Worm (Caenorhabditis elegans) whole organism, L1 larva: ENCODE measurements around the gene K07F5.8.
A peak's percentile ranks its signal among the peaks of the same experiment; 100 is the strongest.

ENCODE experiments used
- C04F5.9 ChIP-seq: sonication (generic microtip); optimal IDR thresholded peaks from 2 replicates; lab custom pipeline; 2016; ENCODE audit warnings: missing genetic modification characterization, missing compliant biosample characterization
- C34B4.2 ChIP-seq: sonication (generic microtip); optimal IDR thresholded peaks from 2 replicates; lab custom pipeline; 2017; ENCODE audit warnings: mild to moderate bottlenecking, missing genetic modification characterization, missing compliant biosample characterization
- aha-1 ChIP-seq: fragments of 150-350 bp; optimal IDR thresholded peaks from 2 replicates; lab custom pipeline; 2014; ENCODE audit warnings: missing biosample characterization, missing genetic modification characterization
- aly-2 ChIP-seq: fragments of 150-350 bp; optimal IDR thresholded peaks from 2 replicates; lab custom pipeline; 2014; ENCODE audit warnings: missing biosample characterization, missing genetic modification characterization
- ama-1 ChIP-seq: fragments of 150-350 bp; optimal IDR thresholded peaks from 2 replicates; lab custom pipeline; 2014
- blmp-1 ChIP-seq: fragments of 150-350 bp; optimal IDR thresholded peaks from 2 replicates; lab custom pipeline; 2014; ENCODE audit warnings: missing biosample characterization, missing genetic modification characterization
- ceh-82 ChIP-seq, 3 experiments: fragments of 150-350 bp in 1 of 3; sonication (generic microtip) in 2 of 3; optimal IDR thresholded peaks; 2 replicates each; lab custom pipeline; 2014 to 2017; ENCODE audit warnings: missing biosample characterization in 3 of 3, missing genetic modification characterization in 3 of 3
- ceh-90 ChIP-seq: sonication (generic microtip); optimal IDR thresholded peaks from 2 replicates; lab custom pipeline; 2016; ENCODE audit warnings: missing genetic modification characterization, missing compliant biosample characterization
- ces-1 ChIP-seq: fragments of 150-350 bp; optimal IDR thresholded peaks from 2 replicates; lab custom pipeline; 2014; ENCODE audit warnings: missing biosample characterization, missing genetic modification reagents, missing genetic modification characterization
- dpl-1 ChIP-seq, 3 experiments: fragments of 150-350 bp in 2 of 3; sonication (generic microtip) in 1 of 3; optimal IDR thresholded peaks; 2 replicates each; lab custom pipeline; 2014 to 2017; ENCODE audit warnings: missing biosample characterization in 3 of 3, missing genetic modification characterization in 3 of 3, missing genetic modification reagents in 3 of 3
- dsc-1 ChIP-seq: sonication (generic microtip); optimal IDR thresholded peaks from 2 replicates; lab custom pipeline; 2016; ENCODE audit warnings: mild to moderate bottlenecking, missing genetic modification characterization, missing compliant biosample characterization
- efl-1 ChIP-seq, 4 experiments: fragments of 150-350 bp; optimal IDR thresholded peaks in 3 of 4; peaks in 1 of 4; 1 replicate in 1 of 4; 2 replicates in 3 of 4; lab custom pipeline; 2014; ENCODE audit warnings: missing biosample characterization in 2 of 4, missing genetic modification characterization in 2 of 4, missing genetic modification reagents in 2 of 4
- egl-13 ChIP-seq: sonication (generic microtip); optimal IDR thresholded peaks from 2 replicates; lab custom pipeline; 2016; ENCODE audit warnings: missing genotype, missing genetic modification reagents, missing genetic modification characterization, missing compliant biosample characterization
- ets-5 ChIP-seq: fragments of 200-800 bp; sonication (Bioruptor generic); IDR thresholded peaks from 2 replicates; pipeline ENCODE4 v1.3.6; 2022; ENCODE audit warnings: missing genetic modification characterization, missing compliant biosample characterization
- fkh-8 ChIP-seq: sonication (generic microtip); optimal IDR thresholded peaks from 2 replicates; lab custom pipeline; 2016; ENCODE audit warnings: mild to moderate bottlenecking, missing genetic modification characterization, missing compliant biosample characterization
- grh-1 ChIP-seq: fragments of 200-800 bp; sonication (Bioruptor generic); IDR thresholded peaks from 2 replicates; pipeline ENCODE4 v1.3.6; 2022; ENCODE audit warnings: missing genetic modification reagents, missing genetic modification characterization, missing compliant biosample characterization
- hlh-4 ChIP-seq: sonication (generic microtip); optimal IDR thresholded peaks from 2 replicates; lab custom pipeline; 2016; ENCODE audit warnings: mild to moderate bottlenecking, missing genetic modification characterization, missing compliant biosample characterization
- hpl-2 ChIP-seq: fragments of 150-350 bp; optimal IDR thresholded peaks from 2 replicates; lab custom pipeline; 2014; ENCODE audit warnings: missing biosample characterization, missing genetic modification reagents, missing genetic modification characterization
- irx-1 ChIP-seq: sonication (generic microtip); optimal IDR thresholded peaks from 2 replicates; lab custom pipeline; 2016; ENCODE audit warnings: missing genetic modification characterization, missing compliant biosample characterization
- jun-1 ChIP-seq: fragments of 150-350 bp; optimal IDR thresholded peaks from 2 replicates; lab custom pipeline; 2014; ENCODE audit warnings: missing biosample characterization, missing genetic modification reagents, missing genetic modification characterization
- lin-13 ChIP-seq: fragments of 150-350 bp; optimal IDR thresholded peaks from 2 replicates; lab custom pipeline; 2014; ENCODE audit warnings: missing biosample characterization, missing genetic modification reagents, missing genetic modification characterization
- lin-14 ChIP-seq: fragments of 200-800 bp; sonication (Bioruptor generic); optimal IDR thresholded peaks from 2 replicates; lab custom pipeline; 2018; ENCODE audit warnings: mild to moderate bottlenecking, missing genetic modification characterization, moderate library complexity, missing compliant biosample characterization
- lin-15B ChIP-seq: fragments of 150-350 bp; sonication (generic microtip); optimal IDR thresholded peaks from 3 replicates; lab custom pipeline; 2014; ENCODE audit warnings: missing biosample characterization, missing genetic modification characterization
- lin-35 ChIP-seq, 2 experiments: fragments of 150-350 bp; optimal IDR thresholded peaks; 2 replicates each; lab custom pipeline; 2014; ENCODE audit warnings: missing biosample characterization in 2 of 2, missing genetic modification characterization in 2 of 2, missing genetic modification reagents in 2 of 2
- lin-39 ChIP-seq: fragments of 150-350 bp; optimal IDR thresholded peaks from 2 replicates; lab custom pipeline; 2014; ENCODE audit warnings: missing biosample characterization, missing genetic modification reagents, missing genetic modification characterization
- mef-2 ChIP-seq: fragments of 150-350 bp; optimal IDR thresholded peaks from 2 replicates; lab custom pipeline; 2014; ENCODE audit warnings: missing biosample characterization, missing genetic modification characterization
- mep-1 ChIP-seq: fragments of 150-350 bp; optimal IDR thresholded peaks from 2 replicates; lab custom pipeline; 2014; ENCODE audit warnings: missing biosample characterization, missing genetic modification characterization
- nhr-12 ChIP-seq: sonication (generic microtip); optimal IDR thresholded peaks from 2 replicates; lab custom pipeline; 2017; ENCODE audit warnings: missing biosample characterization, missing genetic modification characterization
- nhr-47 ChIP-seq: sonication (generic microtip); optimal IDR thresholded peaks from 2 replicates; lab custom pipeline; 2016; ENCODE audit warnings: mild to moderate bottlenecking, missing genetic modification characterization, moderate library complexity, missing compliant biosample characterization
- nhr-71 ChIP-seq: sonication (generic microtip); optimal IDR thresholded peaks from 2 replicates; lab custom pipeline; 2016; ENCODE audit warnings: mild to moderate bottlenecking, missing genetic modification characterization, moderate library complexity, missing compliant biosample characterization
- nhr-77 ChIP-seq: fragments of 150-350 bp; optimal IDR thresholded peaks from 2 replicates; lab custom pipeline; 2014; ENCODE audit warnings: missing biosample characterization, missing genetic modification characterization
- nhr-90 ChIP-seq: sonication (generic microtip); optimal IDR thresholded peaks from 2 replicates; lab custom pipeline; 2016; ENCODE audit warnings: mild to moderate bottlenecking, missing genetic modification characterization, missing compliant biosample characterization; ENCODE audit not compliant: poor library complexity
- rnt-1 ChIP-seq: sonication (generic microtip); optimal IDR thresholded peaks from 2 replicates; lab custom pipeline; 2016; ENCODE audit warnings: mild to moderate bottlenecking, missing genetic modification characterization, moderate library complexity, missing compliant biosample characterization
- skn-1 ChIP-seq: fragments of 150-350 bp; optimal IDR thresholded peaks from 2 replicates; lab custom pipeline; 2014; ENCODE audit warnings: missing biosample characterization, missing genetic modification characterization
- sox-4 ChIP-seq: sonication (generic microtip); optimal IDR thresholded peaks from 2 replicates; lab custom pipeline; 2016; ENCODE audit warnings: missing genetic modification characterization, missing compliant biosample characterization
- swsn-7 ChIP-seq: sonication (generic microtip); optimal IDR thresholded peaks from 2 replicates; lab custom pipeline; 2016; ENCODE audit warnings: missing genetic modification characterization, missing compliant biosample characterization
- tbx-2 ChIP-seq: sonication (generic microtip); optimal IDR thresholded peaks from 2 replicates; lab custom pipeline; 2016; ENCODE audit warnings: missing genetic modification characterization, missing compliant biosample characterization
- tlp-1 ChIP-seq: fragments of 150-350 bp; optimal IDR thresholded peaks from 2 replicates; lab custom pipeline; 2014; ENCODE audit warnings: missing biosample characterization, missing genetic modification characterization
- unc-130 ChIP-seq: fragments of 150-350 bp; optimal IDR thresholded peaks from 2 replicates; lab custom pipeline; 2017; ENCODE audit warnings: missing biosample characterization, missing genetic modification characterization, inconsistent platforms
- unc-30 ChIP-seq: sonication (generic microtip); optimal IDR thresholded peaks from 2 replicates; lab custom pipeline; 2017; ENCODE audit warnings: missing biosample characterization, missing genetic modification characterization
- unc-62 ChIP-seq: fragments of 150-350 bp; optimal IDR thresholded peaks from 2 replicates; lab custom pipeline; 2014; ENCODE audit warnings: missing biosample characterization, missing genetic modification reagents, missing genetic modification characterization
- unc-98 ChIP-seq: fragments of 200-800 bp; sonication (Bioruptor generic); IDR thresholded peaks from 2 replicates; pipeline ENCODE4 v1.3.6; 2022; ENCODE audit warnings: missing genetic modification characterization, missing compliant biosample characterization
- vab-15 ChIP-seq: sonication (generic microtip); optimal IDR thresholded peaks from 2 replicates; lab custom pipeline; 2017; ENCODE audit warnings: missing genotype, mild to moderate bottlenecking, missing genetic modification characterization, missing compliant biosample characterization

The K07F5.8 gene

DNA sequence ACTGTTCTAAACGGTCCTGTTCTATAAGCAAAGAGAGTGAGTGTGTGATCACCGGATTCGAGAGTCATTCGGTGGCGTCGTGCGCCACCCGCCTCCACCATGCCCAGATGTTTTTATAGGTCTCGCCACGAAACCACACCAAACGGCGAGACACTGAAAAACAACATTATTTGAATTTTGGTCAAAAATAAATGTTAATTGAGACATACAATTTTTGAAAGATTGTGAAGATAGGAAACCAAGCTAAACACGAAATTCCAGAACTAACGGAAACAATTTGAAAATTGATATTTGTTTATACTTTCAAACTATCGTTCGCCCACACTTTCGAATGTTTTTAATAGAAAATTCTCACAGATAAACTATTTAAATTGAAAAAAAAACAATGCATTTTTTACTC lies 25.0 kb downstream of the K07F5.8 start, which contains the start of gene catp-6:
Gene catp-6, minus strand, starts transcription at position 101 of the 400 bp plus-strand sequence.
- TF ChIP-seq lin-15B (no peak), efl-1 (optimal IDR thresholded peaks at IDR 0.05; lab: Kevin White, UChicago) (no peak), efl-1 (GFP tag; optimal IDR thresholded peaks at IDR 0.05 in 1 of 2; lab: Kevin White, UChicago) (peak in 1 of 2 experiments; percentile 89), swsn-7 (tag; lab: Kevin White, UChicago) (no peak)

DNA sequence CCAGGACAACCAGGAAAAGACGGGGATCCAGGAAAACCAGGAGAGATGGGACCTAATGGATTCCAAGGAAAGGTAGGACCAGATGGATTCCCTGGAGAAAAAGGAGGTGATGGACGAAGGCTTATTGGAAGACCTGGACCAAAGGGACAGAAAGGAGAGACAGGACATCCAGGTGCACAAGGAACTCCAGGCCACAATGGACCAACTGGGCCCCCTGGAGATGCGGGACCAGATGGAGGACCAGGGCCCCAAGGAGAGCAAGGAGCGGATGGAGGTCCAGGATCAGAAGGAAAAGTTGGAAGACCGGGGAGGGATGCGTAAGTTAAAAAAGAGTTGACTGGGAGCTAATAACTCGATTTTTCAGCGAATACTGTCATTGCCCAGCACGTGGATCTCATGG lies 26.9 kb downstream of the K07F5.8 start:
- TF ChIP-seq egl-13 (tag; lab: Kevin White, UChicago) (no peak), tlp-1 (tag; lab: Kevin White, UChicago) (no peak), grh-1 (GFP tag; lab: Robert Waterston, UW) (no peak), rnt-1 (tag; lab: Kevin White, UChicago) (no peak), unc-62 (no peak), ama-1 (lab: Kevin White, UChicago) (no peak), ceh-90 (tag; lab: Kevin White, UChicago) (no peak), nhr-77 (tag; lab: Kevin White, UChicago) (no peak), lin-39 (no peak), nhr-90 (tag; lab: Kevin White, UChicago) (no peak), ets-5 (GFP tag; lab: Robert Waterston, UW) (no peak), lin-14 (GFP tag; lab: Kevin White, UChicago) (no peak), vab-15 (no peak), C34B4.2 (tag; lab: Kevin White, UChicago) (no peak), lin-13 (GFP tag; lab: Kevin White, UChicago) (no peak)

- TF ChIP-seq blmp-1 (tag; lab: Kevin White, UChicago) (peak; percentile 53), hlh-4 (tag; lab: Kevin White, UChicago) (no peak)
Observed at ce11 chrIV:9821621-9822020, 27.9 kb downstream of the K07F5.8 start, which contains the start of gene col-123. col-123 (plus strand) TSS chrIV:9821921.

DNA sequence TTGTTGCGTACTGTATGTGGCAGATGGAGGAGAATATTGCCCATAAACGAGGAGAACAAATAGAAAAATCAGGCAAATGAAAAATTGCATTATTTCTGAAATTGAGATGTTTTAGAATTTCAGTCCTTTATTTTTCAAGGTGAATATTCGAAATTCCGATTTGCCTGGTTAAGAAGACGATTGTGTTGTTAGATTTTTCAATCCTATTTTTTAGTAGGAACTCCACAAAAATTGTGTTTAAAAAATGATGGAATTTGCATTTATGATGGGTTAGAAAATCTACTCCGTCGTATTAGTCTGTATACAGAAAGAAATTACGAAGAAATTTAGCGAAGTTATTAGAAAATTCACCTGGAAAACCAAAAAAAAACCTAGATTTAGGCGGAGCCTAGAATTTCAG lies 34.1 kb downstream of the K07F5.8 start, which contains the start of gene egl-20:
Gene egl-20, minus strand, starts transcription at position 101 of the 400 bp plus-strand sequence.
- TF ChIP-seq grh-1 (GFP tag; lab: Robert Waterston, UW), result no peak
- TF ChIP-seq tbx-2 (tag; lab: Kevin White, UChicago), result no peak
- no peak for TF ChIP-seq nhr-12 (tag; lab: Kevin White, UChicago)
- no peak for TF ChIP-seq lin-35 (GFP tag; optimal IDR thresholded peaks at IDR 0.05; lab: Kevin White, UChicago)
- TF ChIP-seq dpl-1 (GFP tag; optimal IDR thresholded peaks at IDR 0.05; lab: Kevin White, UChicago), result no peak
- TF ChIP-seq hpl-2, result no peak
- TF ChIP-seq skn-1 (tag; lab: Kevin White, UChicago), result no peak
- no peak for TF ChIP-seq irx-1
- no peak for TF ChIP-seq mep-1
- no peak for TF ChIP-seq tlp-1 (tag; lab: Kevin White, UChicago)
- no peak for TF ChIP-seq mef-2 (tag; lab: Kevin White, UChicago)
- TF ChIP-seq aly-2 (tag; lab: Kevin White, UChicago), result no peak
- TF ChIP-seq unc-98 (GFP tag; lab: Robert Waterston, UW), result no peak
- no peak for TF ChIP-seq sox-4
- TF ChIP-seq jun-1 (tag; lab: Kevin White, UChicago), result no peak
- no peak for TF ChIP-seq ces-1 (GFP tag; lab: Kevin White, UChicago)
- TF ChIP-seq unc-62, result no peak
- no peak for TF ChIP-seq ceh-82 (tag; optimal IDR thresholded peaks at IDR 0.05; lab: Kevin White, UChicago)
- no peak for TF ChIP-seq unc-130 (tag; lab: Kevin White, UChicago)

DNA sequence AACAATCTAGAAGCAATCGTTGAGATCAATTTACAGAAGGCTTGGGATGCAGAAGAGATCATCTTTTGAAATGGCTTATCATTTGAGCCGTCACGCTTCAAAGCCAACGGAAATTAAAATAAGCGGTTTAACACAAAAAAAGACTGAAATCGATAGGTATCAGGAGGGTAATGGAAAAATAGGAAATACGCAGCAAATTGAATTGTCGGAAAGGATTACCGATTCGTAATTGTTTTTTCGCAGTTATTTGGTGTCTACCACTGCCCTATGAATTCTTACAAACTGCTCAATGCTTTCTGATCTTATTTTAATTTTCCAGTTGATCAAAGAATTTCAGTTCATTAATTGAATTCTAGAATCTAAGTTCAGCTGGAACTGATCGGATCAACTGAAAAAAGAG lies 38.0 kb downstream of the K07F5.8 start:
- TF ChIP-seq dsc-1 (tag; lab: Kevin White, UChicago) (peak; percentile 68), aha-1 (tag; lab: Kevin White, UChicago) (no peak), mep-1 (no peak), grh-1 (GFP tag; lab: Robert Waterston, UW) (no peak), nhr-71 (peak; percentile 53), C04F5.9 (tag; lab: Kevin White, UChicago) (no peak), fkh-8 (peak; percentile 63), nhr-47 (peak; percentile 26), dpl-1 (GFP tag; optimal IDR thresholded peaks at IDR 0.05; lab: Kevin White, UChicago) (no peak), unc-30 (tag; lab: Kevin White, UChicago) (peak; percentile 16)
